Fruit fly (Drosophila melanogaster) whole organism, embryonic: Measurements from ENCODE around the gene CG2076.
A peak's percentile ranks its signal among the peaks of the same experiment; 100 is the strongest.

Experiments
- CG10209 ChIP-seq: fragments of 200-800 bp; sonication (Bioruptor generic); optimal IDR thresholded peaks from 3 replicates; lab custom pipeline; 2017; ENCODE audit warnings: missing biosample characterization, mild to moderate bottlenecking, missing genetic modification characterization, missing genetic modification reagents
- CG11085 ChIP-seq: fragments of 200-800 bp; sonication (Bioruptor generic); IDR thresholded peaks from 2 replicates; pipeline ENCODE4 v1.3.6; 2022; ENCODE audit warnings: missing biosample characterization, missing genetic modification characterization
- CG11247 ChIP-seq: fragments of 200-800 bp; sonication (Bioruptor generic); IDR thresholded peaks from 2 replicates; pipeline ENCODE4 v1.3.6; 2022; ENCODE audit warnings: missing biosample characterization, missing genetic modification characterization
- CG12744 ChIP-seq: fragments of 200-800 bp; sonication (Bioruptor generic); optimal IDR thresholded peaks from 2 replicates; lab custom pipeline; 2016; ENCODE audit warnings: missing biosample characterization, missing genetic modification characterization
- CG13287 ChIP-seq: fragments of 200-800 bp; sonication (Bioruptor generic); IDR thresholded peaks from 2 replicates; pipeline ENCODE4 v1.3.6; 2022; ENCODE audit warnings: missing biosample characterization, missing genetic modification characterization; ENCODE audit not compliant: partially characterized antibody
- CG16863 ChIP-seq: fragments of 200-800 bp; sonication (Bioruptor generic); optimal IDR thresholded peaks from 3 replicates; lab custom pipeline; 2016; ENCODE audit warnings: missing biosample characterization, missing genetic modification characterization
- CG17186 ChIP-seq: fragments of 200-800 bp; sonication (Bioruptor generic); optimal IDR thresholded peaks from 3 replicates; lab custom pipeline; 2017; ENCODE audit warnings: missing biosample characterization, missing genetic modification reagents, missing genetic modification characterization
- CG17361 ChIP-seq: fragments of 200-800 bp; sonication (Bioruptor generic); IDR thresholded peaks from 3 replicates; pipeline ENCODE4 v1.3.6; 2022; ENCODE audit warnings: missing biosample characterization, missing genetic modification characterization
- CG18476 ChIP-seq: fragments of 200-800 bp; sonication (Bioruptor generic); optimal IDR thresholded peaks from 2 replicates; lab custom pipeline; 2016; ENCODE audit warnings: missing biosample characterization, mild to moderate bottlenecking, missing genetic modification characterization
- CG18619 ChIP-seq: fragments of 200-800 bp; sonication (Bioruptor generic); optimal IDR thresholded peaks from 3 replicates; lab custom pipeline; 2017; ENCODE audit warnings: missing biosample characterization, mild to moderate bottlenecking, missing genetic modification characterization
- CG18764 ChIP-seq: fragments of 200-800 bp; sonication (Bioruptor generic); optimal IDR thresholded peaks from 3 replicates; lab custom pipeline; 2016; ENCODE audit warnings: missing biosample characterization, missing genetic modification characterization
- CG2116 ChIP-seq: fragments of 200-800 bp; sonication (Bioruptor generic); optimal IDR thresholded peaks from 3 replicates; lab custom pipeline; 2018; ENCODE audit warnings: missing biosample characterization, mild to moderate bottlenecking, missing genetic modification characterization
- CG2202 ChIP-seq: fragments of 200-800 bp; sonication (Bioruptor generic); optimal IDR thresholded peaks from 2 replicates; lab custom pipeline; 2018; ENCODE audit warnings: missing biosample characterization, mild to moderate bottlenecking, missing genetic modification characterization
- CG30431 ChIP-seq: fragments of 200-800 bp; sonication (Bioruptor generic); optimal IDR thresholded peaks from 2 replicates; lab custom pipeline; 2017; ENCODE audit warnings: missing biosample characterization, missing genetic modification characterization
- CG3407 ChIP-seq: fragments of 200-800 bp; sonication (Bioruptor generic); optimal IDR thresholded peaks from 2 replicates; lab custom pipeline; 2018; ENCODE audit warnings: missing biosample characterization, mild to moderate bottlenecking, missing genetic modification characterization
- CG34224 ChIP-seq: fragments of 200-800 bp; sonication (Bioruptor generic); IDR thresholded peaks from 3 replicates; pipeline ENCODE4 v1.3.6; 2022; ENCODE audit warnings: missing biosample characterization, missing genetic modification characterization; ENCODE audit not compliant: partially characterized antibody
- CG42726 ChIP-seq: fragments of 200-800 bp; sonication (Bioruptor generic); IDR thresholded peaks from 2 replicates; pipeline ENCODE4 v1.3.6; 2022; ENCODE audit warnings: missing biosample characterization, missing genetic modification characterization; ENCODE audit not compliant: partially characterized antibody
- CG4730 ChIP-seq: fragments of 200-800 bp; sonication (Bioruptor generic); IDR thresholded peaks from 2 replicates; pipeline ENCODE4 v1.3.6; 2022; ENCODE audit warnings: missing biosample characterization, missing genetic modification characterization
- CG5953 ChIP-seq: fragments of 200-800 bp; sonication (Bioruptor generic); IDR thresholded peaks from 2 replicates; pipeline ENCODE4 v1.3.6; 2022; ENCODE audit warnings: missing biosample characterization, missing genetic modification characterization
- Dbx ChIP-seq: fragments of 200-800 bp; sonication (Bioruptor generic); IDR thresholded peaks from 3 replicates; pipeline ENCODE4 v1.3.6; 2022; ENCODE audit warnings: missing biosample characterization, missing genetic modification characterization
- HLH54F ChIP-seq: fragments of 200-800 bp; sonication (Bioruptor generic); optimal IDR thresholded peaks from 3 replicates; lab custom pipeline; 2016; ENCODE audit warnings: missing biosample characterization, missing genetic modification characterization
- Neu2 ChIP-seq: fragments of 200-800 bp; sonication (Bioruptor generic); optimal IDR thresholded peaks from 3 replicates; lab custom pipeline; 2016; ENCODE audit warnings: missing biosample characterization, missing genetic modification characterization, borderline replicate concordance
- Rx ChIP-seq: fragments of 200-800 bp; sonication (Bioruptor generic); IDR thresholded peaks from 2 replicates; pipeline ENCODE4 v1.3.6; 2022; ENCODE audit warnings: missing biosample characterization, missing genetic modification characterization
- Sry-δ ChIP-seq: fragments of 200-800 bp; sonication (Bioruptor generic); optimal IDR thresholded peaks from 2 replicates; lab custom pipeline; 2016; ENCODE audit warnings: missing biosample characterization, missing genetic modification characterization
- Ssrp ChIP-seq: fragments of 200-800 bp; sonication (Bioruptor generic); optimal IDR thresholded peaks from 2 replicates; lab custom pipeline; 2018; ENCODE audit warnings: missing biosample characterization, mild to moderate bottlenecking, missing genetic modification characterization, moderate library complexity
- amos ChIP-seq: fragments of 200-800 bp; sonication (Bioruptor generic); IDR thresholded peaks from 2 replicates; pipeline ENCODE4 v1.3.6; 2022; ENCODE audit warnings: missing biosample characterization, missing genetic modification characterization; ENCODE audit not compliant: partially characterized antibody
- az2 ChIP-seq: fragments of 200-800 bp; sonication (Bioruptor generic); optimal IDR thresholded peaks from 3 replicates; lab custom pipeline; 2016; ENCODE audit warnings: missing biosample characterization, missing genetic modification characterization
- bowl ChIP-seq: fragments of 200-800 bp; sonication (Bioruptor generic); IDR thresholded peaks from 2 replicates; pipeline ENCODE4 v1.3.6; 2022; ENCODE audit warnings: missing biosample characterization, missing genetic modification characterization
- cad ChIP-seq: fragments of >200 bp; optimal IDR thresholded peaks from 2 replicates; lab custom pipeline; 2017; ENCODE audit warnings: missing biosample characterization, missing genetic modification characterization
- cas ChIP-seq: fragments of 200-800 bp; sonication (Bioruptor generic); IDR thresholded peaks from 2 replicates; pipeline ENCODE4 v1.3.6; 2022; ENCODE audit warnings: missing biosample characterization, missing genetic modification characterization
- chn ChIP-seq: fragments of 200-800 bp; sonication (Bioruptor generic); optimal IDR thresholded peaks from 2 replicates; lab custom pipeline; 2016; ENCODE audit warnings: missing biosample characterization, missing genetic modification characterization
- da ChIP-seq: fragments of 200-800 bp; sonication (Bioruptor generic); optimal IDR thresholded peaks from 2 replicates; lab custom pipeline; 2016; ENCODE audit warnings: missing biosample characterization, missing genetic modification characterization
- dimm ChIP-seq: fragments of 200-800 bp; sonication (Bioruptor generic); IDR thresholded peaks from 2 replicates; pipeline ENCODE4 v1.3.6; 2022; ENCODE audit warnings: missing biosample characterization, missing genetic modification characterization
- ewg ChIP-seq: fragments of 200-800 bp; sonication (Bioruptor generic); optimal IDR thresholded peaks from 3 replicates; lab custom pipeline; 2017; ENCODE audit warnings: mild to moderate bottlenecking, missing biosample characterization, missing genetic modification reagents, missing genetic modification characterization
- fd96Cb ChIP-seq: fragments of 200-800 bp; sonication (Bioruptor generic); optimal IDR thresholded peaks from 2 replicates; lab custom pipeline; 2018; ENCODE audit warnings: missing biosample characterization, mild to moderate bottlenecking, missing genetic modification characterization, moderate library complexity
- grn ChIP-seq: fragments of 200-800 bp; sonication (Bioruptor generic); optimal IDR thresholded peaks from 3 replicates; lab custom pipeline; 2017; ENCODE audit warnings: missing biosample characterization, missing genetic modification characterization
- knrl ChIP-seq: fragments of 200-800 bp; sonication (Bioruptor generic); IDR thresholded peaks from 3 replicates; pipeline ENCODE4 v1.3.6; 2022; ENCODE audit warnings: missing biosample characterization, missing genetic modification characterization; ENCODE audit not compliant: partially characterized antibody
- lilli ChIP-seq: fragments of 200-800 bp; sonication (Bioruptor generic); optimal IDR thresholded peaks from 3 replicates; lab custom pipeline; 2016; ENCODE audit warnings: missing biosample characterization, missing genetic modification characterization
- lola ChIP-seq, 3 experiments: fragments of >200 bp in 2 of 3; fragments of 200-800 bp in 1 of 3; sonication (Bioruptor generic) in 1 of 3; optimal IDR thresholded peaks; 2 replicates each; lab custom pipeline; 2017 to 2019; ENCODE audit warnings: missing biosample characterization in 3 of 3, missing genetic modification characterization in 3 of 3, mild to moderate bottlenecking in 1 of 3, moderate library complexity in 1 of 3
- lov ChIP-seq, 2 experiments: fragments of 200-800 bp in 1 of 2; fragments of >200 bp in 1 of 2; sonication (Bioruptor generic) in 1 of 2; IDR thresholded peaks in 1 of 2; optimal IDR thresholded peaks in 1 of 2; 2 replicates in 1 of 2; 3 replicates in 1 of 2; pipeline versions ENCODE4 v1.3.6 to Lab custom; 2017 to 2022; ENCODE audit warnings: missing biosample characterization in 1 of 2, missing genetic modification characterization in 1 of 2
- nau ChIP-seq: fragments of 200-800 bp; sonication (Bioruptor generic); optimal IDR thresholded peaks from 3 replicates; lab custom pipeline; 2017; ENCODE audit warnings: missing biosample characterization, mild to moderate bottlenecking, missing genetic modification characterization, missing genetic modification reagents
- p53 ChIP-seq: fragments of 200-800 bp; sonication (Bioruptor generic); optimal IDR thresholded peaks from 2 replicates; lab custom pipeline; 2016; ENCODE audit warnings: missing biosample characterization, missing genetic modification characterization
- pnt ChIP-seq: fragments of 200-800 bp; sonication (Bioruptor generic); optimal IDR thresholded peaks from 3 replicates; lab custom pipeline; 2016; ENCODE audit warnings: missing biosample characterization, missing genetic modification characterization
- psq ChIP-seq: fragments of 200-800 bp; sonication (Bioruptor generic); optimal IDR thresholded peaks from 2 replicates; lab custom pipeline; 2017; ENCODE audit warnings: missing biosample characterization, missing genetic modification characterization
- ranshi ChIP-seq: fragments of 200-800 bp; sonication (Bioruptor generic); IDR thresholded peaks from 2 replicates; pipeline ENCODE4 v1.3.6; 2022; ENCODE audit warnings: missing biosample characterization, missing genetic modification characterization
- ro ChIP-seq: fragments of 200-800 bp; sonication (Bioruptor generic); IDR thresholded peaks from 2 replicates; pipeline ENCODE4 v1.3.6; 2022; ENCODE audit warnings: missing biosample characterization, missing genetic modification characterization
- sisA ChIP-seq: fragments of 200-800 bp; sonication (Bioruptor generic); IDR thresholded peaks from 2 replicates; pipeline ENCODE4 v1.3.6; 2022; ENCODE audit warnings: missing biosample characterization, missing genetic modification characterization
- stwl ChIP-seq: fragments of 200-800 bp; sonication (Bioruptor generic); optimal IDR thresholded peaks from 3 replicates; lab custom pipeline; 2018; ENCODE audit warnings: missing biosample characterization, mild to moderate bottlenecking, missing genetic modification characterization, moderate library complexity
- usp ChIP-seq: fragments of >200 bp; optimal IDR thresholded peaks from 2 replicates; lab custom pipeline; 2017; ENCODE audit warnings: missing biosample characterization, missing genetic modification characterization
- vvl ChIP-seq: fragments of 200-800 bp; sonication (Bioruptor generic); IDR thresholded peaks from 2 replicates; pipeline ENCODE4 v1.3.6; 2022; ENCODE audit warnings: missing biosample characterization, missing genetic modification characterization

CG2076 gene

dm6 chrX:11124749-11125508 lies 34.9 kb downstream of the CG2076 start, which contains the start of gene Rpt3 (continued):
- no peak for TF ChIP-seq cas
- no peak for TF ChIP-seq CG3407 (GFP tag; lab: Kevin White, UChicago)
- TF ChIP-seq lilli (GFP tag; lab: Kevin White, UChicago): peak; percentile 24
- no peak for TF ChIP-seq fd96Cb
- no peak for TF ChIP-seq Rx
- no peak for TF ChIP-seq p53 (GFP tag; lab: Kevin White, UChicago)
- TF ChIP-seq CG4730 (GFP tag; lab: Robert Waterston, UW): no peak
- TF ChIP-seq CG5953: no peak
- TF ChIP-seq amos (GFP tag; lab: Robert Waterston, UW): peak; percentile 73
- no peak for TF ChIP-seq bowl (GFP tag; lab: Robert Waterston, UW)
- peak; percentile 53 for TF ChIP-seq stwl (tag; lab: Kevin White, UChicago)
- TF ChIP-seq CG18764 (GFP tag; lab: Kevin White, UChicago): no peak
- no peak for TF ChIP-seq vvl (GFP tag; lab: Robert Waterston, UW)
- TF ChIP-seq CG42726: peak; percentile 55; the same call in 1 of the 2 replicates
- peak; percentile 66 for TF ChIP-seq CG34224
- TF ChIP-seq CG12744 (GFP tag; lab: Kevin White, UChicago): no peak
- TF ChIP-seq da: no peak
- TF ChIP-seq HLH54F (GFP tag; lab: Kevin White, UChicago): peak; percentile 2
- peak; percentile 83 for TF ChIP-seq knrl (GFP tag; lab: Robert Waterston, UW)
- TF ChIP-seq CG17186 (GFP tag; lab: Kevin White, UChicago): peak; percentile 49
- TF ChIP-seq CG2116: peak; percentile 67
- no peak for TF ChIP-seq Dbx (GFP tag; lab: Robert Waterston, UW)
- no peak for TF ChIP-seq CG18619 (GFP tag; lab: Kevin White, UChicago)
- TF ChIP-seq usp (GFP tag; lab: Kevin White, UChicago): no peak
- TF ChIP-seq az2: no peak
- no peak for TF ChIP-seq sisA (GFP tag; lab: Robert Waterston, UW)
- no peak for TF ChIP-seq CG11085 (GFP tag; lab: Robert Waterston, UW)
- no peak; the same call in 2 of the 3 replicates for TF ChIP-seq CG17361
- TF ChIP-seq grn (GFP tag; lab: Kevin White, UChicago): peak; percentile 32
- no peak for TF ChIP-seq CG10209 (GFP tag; lab: Kevin White, UChicago)
- no peak for TF ChIP-seq CG18476 (GFP tag; lab: Kevin White, UChicago)
- TF ChIP-seq CG11247 (GFP tag; lab: Robert Waterston, UW): no peak
- TF ChIP-seq chn (GFP tag; lab: Kevin White, UChicago): no peak
- TF ChIP-seq nau (GFP tag; lab: Kevin White, UChicago): no peak
- TF ChIP-seq lov (optimal IDR thresholded peaks at IDR 0.05; lab: Kevin White, UChicago): no peak
- TF ChIP-seq lov (GFP tag; IDR thresholded peaks at IDR 0.05; lab: Robert Waterston, UW): no peak
- TF ChIP-seq Sry-δ: peak; percentile 90
- TF ChIP-seq Ssrp: no peak
- TF ChIP-seq lola (GFP tag; optimal IDR thresholded peaks at IDR 0.05; lab: Kevin White, UChicago): peak in 1 of 3 experiments; percentile 11
- TF ChIP-seq CG13287 (GFP tag; lab: Robert Waterston, UW): peak; percentile 78
- no peak for TF ChIP-seq pnt (GFP tag; lab: Kevin White, UChicago)
- no peak for TF ChIP-seq CG2202 (tag; lab: Kevin White, UChicago)
- no peak for TF ChIP-seq ewg (GFP tag; lab: Kevin White, UChicago)
- TF ChIP-seq dimm: no peak
- peak; percentile 59 for TF ChIP-seq CG16863
- no peak for TF ChIP-seq psq (GFP tag; lab: Kevin White, UChicago)
- no peak for TF ChIP-seq ro (GFP tag; lab: Robert Waterston, UW)
- TF ChIP-seq CG30431 (GFP tag; lab: Kevin White, UChicago): no peak
- no peak for TF ChIP-seq ranshi (GFP tag; lab: Robert Waterston, UW)
- TF ChIP-seq cad: no peak
- no peak for TF ChIP-seq Neu2
